Worm (Caenorhabditis elegans) whole organism, mixed stage, embryonic: ENCODE data around the gene F44E5.2.

Source experiments
- blmp-1 ChIP-seq: fragments of 150-350 bp; optimal IDR thresholded peaks from 2 replicates; lab custom pipeline; 2014; ENCODE audit warnings: missing biosample characterization, missing genetic modification characterization
- ceh-39 ChIP-seq: fragments of 150-350 bp; optimal IDR thresholded peaks from 2 replicates; lab custom pipeline; 2014; ENCODE audit warnings: missing biosample characterization, missing genetic modification characterization
- ceh-43 ChIP-seq: fragments of 200-800 bp; sonication (Bioruptor generic); optimal IDR thresholded peaks from 2 replicates; lab custom pipeline; 2018; ENCODE audit warnings: mild to moderate bottlenecking, missing genetic modification characterization, moderate library complexity, missing compliant biosample characterization
- ces-1 ChIP-seq: fragments of 150-350 bp; optimal IDR thresholded peaks from 2 replicates; lab custom pipeline; 2014; ENCODE audit warnings: missing biosample characterization, missing genetic modification reagents, missing genetic modification characterization
- cnd-1 ChIP-seq: fragments of 200-800 bp; sonication (Bioruptor generic); optimal IDR thresholded peaks from 2 replicates; lab custom pipeline; 2018; ENCODE audit warnings: mild to moderate bottlenecking, missing genetic modification characterization, missing compliant biosample characterization
- drap-1 ChIP-seq: fragments of 200-800 bp; sonication (Bioruptor generic); optimal IDR thresholded peaks from 3 replicates; lab custom pipeline; 2018; ENCODE audit warnings: mild to moderate bottlenecking, missing genetic modification characterization, missing compliant biosample characterization
- elt-1 ChIP-seq: sonication (generic microtip); optimal IDR thresholded peaks from 2 replicates; lab custom pipeline; 2017; ENCODE audit warnings: missing genetic modification characterization, mild to moderate bottlenecking, missing compliant biosample characterization, antibody characterized with exemption, moderate library complexity, borderline replicate concordance; ENCODE audit not compliant: insufficient read depth
- elt-3 ChIP-seq: fragments of 150-350 bp; optimal IDR thresholded peaks from 2 replicates; lab custom pipeline; 2014; ENCODE audit warnings: missing biosample characterization, missing genetic modification characterization
- ham-2 ChIP-seq: fragments of 200-800 bp; sonication (Bioruptor generic); optimal IDR thresholded peaks from 2 replicates; lab custom pipeline; 2018; ENCODE audit warnings: mild to moderate bottlenecking, missing genetic modification characterization, missing compliant biosample characterization
- hlh-1 ChIP-seq: fragments of 150-350 bp; optimal IDR thresholded peaks from 2 replicates; lab custom pipeline; 2014; ENCODE audit warnings: missing biosample characterization, missing genetic modification reagents, missing genetic modification characterization
- lin-13 ChIP-seq: fragments of 150-350 bp; optimal IDR thresholded peaks from 2 replicates; lab custom pipeline; 2014; ENCODE audit warnings: missing biosample characterization, missing genetic modification characterization
- lsy-2 ChIP-seq: fragments of 150-350 bp; optimal IDR thresholded peaks from 2 replicates; lab custom pipeline; 2014; ENCODE audit warnings: missing biosample characterization, missing genetic modification characterization
- mab-5 ChIP-seq: fragments of 150-350 bp; optimal IDR thresholded peaks from 2 replicates; lab custom pipeline; 2014; ENCODE audit warnings: missing biosample characterization, missing genetic modification characterization
- mls-2 ChIP-seq: sonication (generic microtip); optimal IDR thresholded peaks from 2 replicates; lab custom pipeline; 2016; ENCODE audit warnings: mild to moderate bottlenecking, missing genetic modification characterization, moderate library complexity, missing compliant biosample characterization
- nhr-12 ChIP-seq: fragments of 150-350 bp; optimal IDR thresholded peaks from 2 replicates; lab custom pipeline; 2014; ENCODE audit warnings: missing biosample characterization, missing genetic modification characterization
- nhr-28 ChIP-seq: fragments of 150-350 bp; optimal IDR thresholded peaks from 2 replicates; lab custom pipeline; 2014; ENCODE audit warnings: missing biosample characterization, missing genetic modification characterization
- nhr-76 ChIP-seq: sonication (generic microtip); optimal IDR thresholded peaks from 2 replicates; lab custom pipeline; 2017; ENCODE audit warnings: missing biosample characterization, missing genetic modification characterization
- pha-4 ChIP-seq: fragments of 150-350 bp; optimal IDR thresholded peaks from 2 replicates; lab custom pipeline; 2018; ENCODE audit warnings: missing biosample characterization, missing genetic modification reagents, missing genetic modification characterization
- sptf-1 ChIP-seq: sonication (generic microtip); optimal IDR thresholded peaks from 2 replicates; lab custom pipeline; 2017; ENCODE audit warnings: mild to moderate bottlenecking, missing genetic modification characterization, moderate library complexity, missing compliant biosample characterization
- tbx-8 ChIP-seq: fragments of 200-800 bp; sonication (Bioruptor generic); optimal IDR thresholded peaks from 2 replicates; lab custom pipeline; 2018; ENCODE audit warnings: mild to moderate bottlenecking, missing genetic modification characterization, moderate library complexity, missing compliant biosample characterization
- unc-120 ChIP-seq: sonication (generic microtip); optimal IDR thresholded peaks from 2 replicates; lab custom pipeline; 2017; ENCODE audit warnings: missing genetic modification characterization, missing compliant biosample characterization; ENCODE audit not compliant: poor library complexity, severe bottlenecking
- unc-62 ChIP-seq: fragments of 150-350 bp; optimal IDR thresholded peaks from 2 replicates; lab custom pipeline; 2014; ENCODE audit warnings: missing biosample characterization, missing genetic modification reagents, missing genetic modification characterization
- zip-8 ChIP-seq: fragments of 150-350 bp; optimal IDR thresholded peaks from 2 replicates; lab custom pipeline; 2014; ENCODE audit warnings: missing biosample characterization, missing genetic modification characterization
- ztf-11 ChIP-seq: fragments of 150-350 bp; optimal IDR thresholded peaks from 2 replicates; lab custom pipeline; 2014; ENCODE audit warnings: missing biosample characterization, missing genetic modification characterization

Gene F44E5.2

ce11 chrII:11727438-11727837 is 39.1 kb upstream of the F44E5.2 start:
- no peak for TF ChIP-seq unc-62
- no peak for TF ChIP-seq ztf-11 (tag; lab: Kevin White, UChicago)
- no peak for TF ChIP-seq nhr-12 (tag; lab: Kevin White, UChicago)
- TF ChIP-seq sptf-1, result no peak
- no peak for TF ChIP-seq drap-1 (GFP tag; lab: Kevin White, UChicago)

DNA sequence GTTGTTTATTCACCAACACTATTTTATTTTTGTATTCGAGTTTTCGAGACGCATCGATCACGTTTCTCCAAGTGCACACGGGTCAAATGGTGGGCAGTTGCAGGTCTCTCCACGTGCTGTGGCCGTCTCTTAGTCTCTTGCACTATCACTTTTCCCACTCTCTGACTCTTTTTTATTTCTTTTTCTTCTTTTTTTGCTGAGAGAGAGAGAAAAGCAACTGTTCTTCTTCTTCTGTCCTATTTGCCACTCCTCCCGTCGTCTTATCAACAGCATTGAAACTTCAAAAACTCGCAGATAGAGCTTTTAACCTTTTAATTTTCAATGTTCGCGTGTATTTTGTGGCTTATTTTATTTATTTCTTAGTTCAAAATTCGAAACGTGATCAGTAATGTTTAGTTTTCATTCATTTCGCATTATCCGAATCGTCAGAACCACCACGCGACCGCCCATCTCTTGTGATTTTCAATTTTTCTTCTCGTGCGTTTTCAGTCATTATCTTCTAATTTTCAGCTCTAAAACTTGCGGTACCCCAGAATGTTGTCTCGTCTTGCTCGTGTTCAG is 37.9 kb upstream of the F44E5.2 start, which contains the start of gene alh-8:
Gene alh-8, plus strand, starts transcription at position 511 of the 561 bp plus-strand sequence.
- TF ChIP-seq ham-2 (GFP tag; lab: Kevin White, UChicago) (no peak), unc-120 (peak; percentile 45), hlh-1 (tag; lab: Kevin White, UChicago) (peak; percentile 91)

DNA sequence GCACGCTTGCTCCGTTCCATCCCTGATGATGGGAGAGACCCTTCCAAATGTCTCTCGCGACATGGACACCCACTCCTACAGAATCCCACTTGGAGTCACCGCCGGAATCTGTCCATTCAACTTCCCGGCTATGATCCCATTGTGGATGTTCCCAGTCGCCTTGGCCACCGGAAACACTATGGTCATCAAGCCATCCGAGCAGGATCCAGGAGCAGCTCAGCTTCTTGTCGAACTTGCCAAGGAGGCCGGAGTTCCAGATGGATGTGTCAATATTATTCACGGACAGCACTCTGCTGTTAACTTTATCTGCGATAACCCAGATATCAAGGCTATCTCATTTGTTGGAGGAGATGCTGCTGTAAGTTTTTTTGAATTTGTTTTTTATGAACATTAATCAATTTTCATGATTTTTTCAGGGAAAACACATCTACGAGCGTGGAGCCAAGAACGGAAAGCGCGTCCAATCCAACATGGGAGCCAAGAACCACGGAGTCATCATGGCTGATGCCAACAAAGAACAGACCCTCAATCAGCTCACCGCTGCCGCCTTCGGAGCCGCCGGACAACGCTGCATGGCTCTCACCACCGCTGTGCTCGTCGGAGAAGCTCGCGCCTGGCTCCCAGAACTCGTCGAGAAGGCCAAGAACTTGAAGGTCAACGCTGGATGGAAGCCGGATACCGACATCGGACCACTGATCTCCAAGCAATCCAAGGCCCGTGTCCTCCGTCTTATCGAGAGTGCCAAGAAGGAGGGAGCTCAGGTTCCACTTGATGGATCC is 36.6 kb upstream of the F44E5.2 start:
- TF ChIP-seq blmp-1 (tag; lab: Kevin White, UChicago), result no peak
- TF ChIP-seq zip-8, result no peak

ce11 chrII:11731174-11731724 is 35.3 kb upstream of the F44E5.2 start:
- TF ChIP-seq ces-1 (GFP tag; lab: Kevin White, UChicago), result no peak
- no peak for TF ChIP-seq elt-3
- TF ChIP-seq mls-2 (tag; lab: Kevin White, UChicago), result no peak
- TF ChIP-seq hlh-1 (tag; lab: Kevin White, UChicago), result no peak
- TF ChIP-seq lsy-2 (tag; lab: Kevin White, UChicago), result no peak
- TF ChIP-seq cnd-1 (tag; lab: Kevin White, UChicago), result no peak
- no peak for TF ChIP-seq lin-13 (tag; lab: Kevin White, UChicago)

ce11 chrII:11732513-11732912 is 34.1 kb upstream of the F44E5.2 start, which contains the start of gene F13D12.8:
TSS of gene F13D12.8 (minus strand) at chrII:11732594.
- TF ChIP-seq ztf-11 (tag; lab: Kevin White, UChicago), result no peak
- peak; percentile 39 for TF ChIP-seq ces-1 (GFP tag; lab: Kevin White, UChicago)

DNA sequence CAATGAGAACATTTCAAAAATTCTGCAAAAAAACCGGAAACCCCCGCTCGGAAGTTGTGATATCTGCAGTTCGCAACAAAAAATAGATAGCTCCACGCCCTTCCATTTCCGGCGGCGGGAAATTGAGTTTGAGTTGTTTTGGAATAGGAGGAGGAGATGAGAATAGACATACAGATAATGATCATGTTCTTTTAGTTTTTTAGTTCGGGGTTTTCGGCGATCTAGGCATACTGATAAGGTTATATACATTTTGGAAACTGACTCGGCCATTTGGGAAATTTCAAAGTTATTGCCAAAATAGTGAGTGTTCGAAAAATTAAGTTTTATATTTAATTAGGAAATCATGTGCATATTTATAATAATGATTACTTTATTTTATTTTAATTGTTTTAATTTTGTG is 32.7 kb upstream of the F44E5.2 start:
- no peak for TF ChIP-seq mab-5 (tag; lab: Kevin White, UChicago)
- peak; percentile 53 for TF ChIP-seq elt-1 (tag; lab: Kevin White, UChicago)

DNA sequence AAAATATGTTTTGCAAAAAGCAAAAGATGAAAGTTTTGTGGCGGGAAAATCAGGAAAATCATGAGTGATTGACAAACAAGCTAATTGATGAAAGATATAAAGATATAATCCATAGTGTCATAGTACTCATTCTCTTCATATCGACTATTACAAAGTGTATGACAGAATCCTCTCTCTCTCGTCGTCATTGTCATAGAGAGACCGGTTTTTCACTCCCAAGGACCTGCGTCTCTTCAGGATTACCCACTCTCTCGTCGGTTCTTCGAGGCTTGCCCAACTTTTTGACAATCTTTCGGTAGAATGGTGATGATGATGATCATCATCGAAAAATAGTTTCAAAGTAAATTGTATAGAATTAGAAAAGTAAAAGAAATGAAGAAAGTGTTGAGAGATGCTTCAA is 29.2 kb upstream of the F44E5.2 start:
- TF ChIP-seq nhr-76 (tag; lab: Kevin White, UChicago), result no peak
- no peak for TF ChIP-seq mls-2 (tag; lab: Kevin White, UChicago)
- peak; percentile 87 for TF ChIP-seq unc-62
- no peak for TF ChIP-seq lsy-2 (tag; lab: Kevin White, UChicago)
- TF ChIP-seq ceh-39 (tag; lab: Kevin White, UChicago), result no peak
- TF ChIP-seq ztf-11 (tag; lab: Kevin White, UChicago), result no peak
- TF ChIP-seq mab-5 (tag; lab: Kevin White, UChicago), result no peak
- no peak for TF ChIP-seq pha-4 (tag; lab: Kevin White, UChicago)
- peak; percentile 29 for TF ChIP-seq unc-120
- no peak for TF ChIP-seq ham-2 (GFP tag; lab: Kevin White, UChicago)
- no peak for TF ChIP-seq elt-3
- no peak for TF ChIP-seq zip-8
- TF ChIP-seq nhr-28 (tag; lab: Kevin White, UChicago), result no peak
- no peak for TF ChIP-seq ceh-43 (GFP tag; lab: Kevin White, UChicago)
- TF ChIP-seq tbx-8 (GFP tag; lab: Kevin White, UChicago), result no peak
- no peak for TF ChIP-seq ces-1 (GFP tag; lab: Kevin White, UChicago)
- TF ChIP-seq sptf-1, result no peak
